Fruit fly (Drosophila melanogaster): ENCODE results near the gene CG13795.
A peak's percentile ranks its signal among the peaks of the same experiment; 100 is the strongest.

CG13795 gene

dm6 chr2L:7726268-7726997, at the start of gene CG13795:
CG13795 (minus strand) TSS chr2L:7726298.
- TF ChIP-seq klu (GFP tag; IDR thresholded peaks at IDR 0.05): no peak
- TF ChIP-seq gem (tag; optimal IDR thresholded peaks at IDR 0.05): peak; percentile 38
- no peak for TF ChIP-seq stc (GFP tag; IDR thresholded peaks at IDR 0.05)
- no peak for TF ChIP-seq CG12769 (tag; optimal IDR thresholded peaks at IDR 0.05)
- TF ChIP-seq CG11456 (GFP tag; IDR thresholded peaks at IDR 0.05): no peak
- peak; percentile 13 for TF ChIP-seq CoRest (tag; optimal IDR thresholded peaks at IDR 0.05)
- peak; percentile 93 for TF ChIP-seq D19A (tag; optimal IDR thresholded peaks at IDR 0.05)
- TF ChIP-seq Ets65A (GFP tag): peak; percentile 15
- TF ChIP-seq al (GFP tag; IDR thresholded peaks at IDR 0.05): no peak

dm6 chr2L:7775260-7775659, 49.2 kb upstream of the CG13795 start:
- TF ChIP-seq Hand (GFP tag; optimal IDR thresholded peaks at IDR 0.05) (no peak), tio (GFP tag; optimal IDR thresholded peaks at IDR 0.05) (no peak), croc (GFP tag; conservative IDR thresholded peaks at IDR 0.05) (no peak), esg (GFP tag; conservative IDR thresholded peaks at IDR 0.05) (no peak), fd3F (GFP tag; optimal IDR thresholded peaks at IDR 0.05) (no peak), ssp (GFP tag; IDR thresholded peaks at IDR 0.05) (no peak), dimm (GFP tag; IDR thresholded peaks at IDR 0.05) (no peak), her (GFP tag; optimal IDR thresholded peaks at IDR 0.05) (no peak), CG6765 (GFP tag; optimal IDR thresholded peaks at IDR 0.05) (no peak), slou (GFP tag; optimal IDR thresholded peaks at IDR 0.05) (no peak), btn (GFP tag; optimal IDR thresholded peaks at IDR 0.05) (no peak), CG6654 (GFP tag; optimal IDR thresholded peaks at IDR 0.05) (no peak), CG31365 (tag; optimal IDR thresholded peaks at IDR 0.05) (no peak), CG12942 (GFP tag; optimal IDR thresholded peaks at IDR 0.05) (no peak), en (GFP tag; optimal IDR thresholded peaks at IDR 0.05) (no peak), CG4730 (GFP tag; IDR thresholded peaks at IDR 0.05) (no peak), CG3838 (GFP tag; optimal IDR thresholded peaks at IDR 0.05) (no peak)

dm6 chr2L:7771891-7772290, 45.8 kb upstream of the CG13795 start:
- TF ChIP-seq ase (GFP tag; IDR thresholded peaks at IDR 0.05) (peak; percentile 4; the same call in 1 of the 3 replicates), CG11560 (tag; IDR thresholded peaks at IDR 0.05) (0 out of 3 replicates have a peak, but pooled peaks have one; percentile 8), sqz (GFP tag; optimal IDR thresholded peaks at IDR 0.05) (no peak), slbo (GFP tag; IDR thresholded peaks at IDR 0.05) (peak; percentile 39), Optix (GFP tag; IDR thresholded peaks at IDR 0.05) (0 out of 3 replicates have a peak, but pooled peaks have one; percentile 12), bowl (GFP tag; IDR thresholded peaks at IDR 0.05) (0 out of 2 replicates have a peak, but pooled peaks have one; percentile 36), CG11456 (GFP tag; IDR thresholded peaks at IDR 0.05) (0 out of 3 replicates have a peak, but pooled peaks have one; percentile 22), Rfx (GFP tag; IDR thresholded peaks at IDR 0.05) (peak; percentile 5; the same call in 1 of the 2 replicates), CG15269 (tag; optimal IDR thresholded peaks at IDR 0.05) (no peak), sr (GFP tag; IDR thresholded peaks at IDR 0.05) (0 out of 3 replicates have a peak, but pooled peaks have one; percentile 33), CG17568 (GFP tag; optimal IDR thresholded peaks at IDR 0.05) (peak; percentile 60), CG6689 (GFP tag; IDR thresholded peaks at IDR 0.05) (0 out of 2 replicates have a peak, but pooled peaks have one; percentile 7), tx (GFP tag; optimal IDR thresholded peaks at IDR 0.05) (no peak), twi (tag; optimal IDR thresholded peaks at IDR 0.05) (peak; percentile 78)
